Worm (Caenorhabditis elegans): ENCODE measurements around the gene gegf-1.

DNA sequence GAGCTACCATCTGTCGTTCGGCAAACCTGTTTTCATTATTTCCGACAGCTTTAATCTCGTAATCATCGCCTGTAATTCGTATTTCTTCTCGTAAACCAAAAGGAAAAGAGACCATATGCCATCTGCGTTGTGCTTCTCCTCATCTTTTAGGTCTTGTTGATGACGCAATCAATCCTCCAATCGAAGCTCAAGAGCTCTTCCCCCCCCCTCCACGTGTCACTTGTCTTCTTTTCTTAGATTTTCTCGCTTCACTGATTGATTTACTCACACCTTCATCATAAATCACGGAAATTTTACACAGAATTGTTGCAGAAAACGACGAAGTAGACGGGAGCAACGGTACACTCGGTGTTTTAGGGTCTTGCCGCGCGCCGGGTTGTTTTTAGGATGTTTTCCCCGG is 21.0 kb upstream of the gegf-1 start, which contains the start of gene tcl-2:
- TF ChIP-seq W03F9.2 (tag; optimal IDR thresholded peaks at IDR 0.05): no peak
- TF ChIP-seq dao-5 (tag; optimal IDR thresholded peaks at IDR 0.05): no peak
- TF ChIP-seq him-1 (tag; optimal IDR thresholded peaks at IDR 0.05): no peak
